Worm (Caenorhabditis elegans) whole organism, L1 larva: ENCODE data around the gene sod-1.
"Not testable (repeated sequence)": the region's sequence is repeated elsewhere in the genome, so short reads cannot be mapped to it uniquely, and the experiment has no call there.

Experiments
- blmp-1 ChIP-seq: fragments of 150-350 bp; optimal IDR thresholded peaks from 2 replicates; lab custom pipeline; 2014; ENCODE audit warnings: missing biosample characterization, missing genetic modification characterization
- egl-13 ChIP-seq: sonication (generic microtip); optimal IDR thresholded peaks from 2 replicates; lab custom pipeline; 2016; ENCODE audit warnings: missing genotype, missing genetic modification reagents, missing genetic modification characterization, missing compliant biosample characterization
- elt-2 ChIP-seq: sonication (generic microtip); optimal IDR thresholded peaks from 2 replicates; lab custom pipeline; 2016; ENCODE audit warnings: missing genetic modification characterization, mild to moderate bottlenecking, inconsistent platforms, missing compliant biosample characterization, missing genetic modification reagents
- fos-1 ChIP-seq: fragments of 150-350 bp; optimal IDR thresholded peaks from 2 replicates; lab custom pipeline; 2014; ENCODE audit warnings: missing biosample characterization, missing genetic modification characterization
- lin-35 ChIP-seq, 2 experiments: fragments of 150-350 bp; optimal IDR thresholded peaks; 2 replicates each; lab custom pipeline; 2014; ENCODE audit warnings: missing biosample characterization in 2 of 2, missing genetic modification characterization in 2 of 2, missing genetic modification reagents in 2 of 2
- mdl-1 ChIP-seq, 2 experiments: fragments of 150-350 bp; optimal IDR thresholded peaks; 2 replicates each; lab custom pipeline; 2014 to 2017; ENCODE audit warnings: missing biosample characterization in 2 of 2, missing genetic modification characterization in 2 of 2, inconsistent platforms in 1 of 2
- nhr-11 ChIP-seq: fragments of 150-350 bp; optimal IDR thresholded peaks from 2 replicates; lab custom pipeline; 2014; ENCODE audit warnings: missing biosample characterization, missing genetic modification characterization
- nhr-12 ChIP-seq: sonication (generic microtip); optimal IDR thresholded peaks from 2 replicates; lab custom pipeline; 2017; ENCODE audit warnings: missing biosample characterization, missing genetic modification characterization
- nhr-77 ChIP-seq: fragments of 150-350 bp; optimal IDR thresholded peaks from 2 replicates; lab custom pipeline; 2014; ENCODE audit warnings: missing biosample characterization, missing genetic modification characterization
- pag-3 ChIP-seq: sonication (generic microtip); optimal IDR thresholded peaks from 2 replicates; lab custom pipeline; 2017; ENCODE audit warnings: missing genetic modification characterization, mild to moderate bottlenecking, missing compliant biosample characterization, antibody characterized with exemption, borderline replicate concordance; ENCODE audit not compliant: insufficient read depth
- unc-62 ChIP-seq: fragments of 150-350 bp; optimal IDR thresholded peaks from 2 replicates; lab custom pipeline; 2014; ENCODE audit warnings: missing biosample characterization, missing genetic modification reagents, missing genetic modification characterization
- unc-86 ChIP-seq: sonication (generic microtip); optimal IDR thresholded peaks from 2 replicates; lab custom pipeline; 2016; ENCODE audit warnings: missing genetic modification characterization, missing compliant biosample characterization

DNA sequence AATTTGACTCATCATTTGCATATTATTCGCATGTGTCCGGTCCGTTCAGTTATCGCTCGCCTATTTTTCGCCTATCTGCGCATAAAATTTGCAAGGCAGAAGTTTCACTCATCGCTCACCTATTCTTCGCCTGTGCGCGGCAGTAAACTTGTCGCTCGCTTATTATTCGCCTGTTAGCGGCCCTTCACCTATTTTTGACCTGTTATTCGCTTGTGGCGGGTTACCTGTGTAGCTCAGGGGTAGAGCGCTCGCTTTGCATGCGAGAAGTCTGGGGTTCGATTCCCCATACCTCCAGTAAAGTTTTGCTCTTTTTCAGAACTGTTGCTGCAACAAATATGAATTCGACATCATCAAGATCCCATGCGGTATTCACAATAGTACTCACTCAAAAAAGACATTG, 27.7 kb upstream of the sod-1 start:
- TF ChIP-seq unc-62 (GFP tag; lab: Kevin White, UChicago); unc-86 (tag; lab: Kevin White, UChicago); nhr-11 (tag; lab: Kevin White, UChicago); nhr-77; mdl-1 (tag; optimal IDR thresholded peaks at IDR 0.05; lab: Kevin White, UChicago); nhr-12 (tag; lab: Kevin White, UChicago); egl-13 (tag; lab: Kevin White, UChicago); blmp-1; pag-3; fos-1 (tag; lab: Kevin White, UChicago); elt-2 (tag; lab: Kevin White, UChicago): not testable (repeated sequence)
- peak in 1 of 2 experiments; percentile 23 for TF ChIP-seq lin-35 (GFP tag; optimal IDR thresholded peaks at IDR 0.05; lab: Kevin White, UChicago)
